Fruit fly (Drosophila melanogaster) whole organism: ENCODE data around the gene CG3702.

ENCODE experiments used
- CG8478 ChIP-seq: fragments of >200 bp; optimal IDR thresholded peaks from 2 replicates; lab custom pipeline; 2018; ENCODE audit warnings: inconsistent platforms
- Dll ChIP-seq: fragments of >200 bp; optimal IDR thresholded peaks from 2 replicates; lab custom pipeline; 2017
- EcR ChIP-seq, 2 experiments: fragments of >200 bp; optimal IDR thresholded peaks; 2 replicates each; lab custom pipeline; 2017; ENCODE audit warnings: missing biosample characterization in 2 of 2, missing genetic modification characterization in 2 of 2, missing genetic modification reagents in 2 of 2
- pan ChIP-seq: fragments of >200 bp; optimal IDR thresholded peaks from 2 replicates; lab custom pipeline; 2017
- psq ChIP-seq: fragments of >200 bp; optimal IDR thresholded peaks from 2 replicates; lab custom pipeline; 2017
- usp ChIP-seq: fragments of >200 bp; optimal IDR thresholded peaks from 2 replicates; lab custom pipeline; 2017; ENCODE audit warnings: missing biosample characterization, missing genetic modification characterization, mixed read lengths

Gene CG3702

dm6 chr2L:4226792-4227191 is at the start of gene CG3702:
CG3702 (minus strand) TSS chr2L:4227097.
- TF ChIP-seq pan (lab: Kevin White, UChicago) (no peak), CG8478 (no peak), EcR (GFP tag; optimal IDR thresholded peaks at IDR 0.05; lab: Kevin White, UChicago) (no peak), psq (lab: Kevin White, UChicago) (no peak), Dll (lab: Kevin White, UChicago) (no peak), usp (GFP tag; lab: Kevin White, UChicago) (no peak)

DNA sequence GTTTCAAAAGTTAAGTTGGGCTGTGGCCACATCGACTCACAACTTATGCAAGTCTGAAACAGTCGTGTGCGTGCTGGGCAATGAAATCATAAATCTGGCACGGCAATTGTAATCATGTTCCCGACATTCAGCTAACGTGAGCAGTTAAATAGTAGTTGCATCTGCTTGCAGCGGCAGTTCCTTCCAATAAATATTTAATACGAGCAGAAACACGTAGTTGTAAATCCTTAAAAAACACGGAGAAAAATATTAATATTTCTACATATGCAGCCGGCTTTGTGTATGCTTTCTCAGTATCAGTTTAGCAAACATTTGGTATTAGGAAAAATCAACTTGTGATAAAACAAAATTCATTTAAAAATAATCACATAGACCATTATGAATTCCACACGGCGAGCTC is 30.4 kb upstream of the CG3702 start, which contains the start of gene CG15425:
Gene CG15425 (plus strand): TSS at position 301 of the 400 bp plus-strand sequence.
- TF ChIP-seq usp (GFP tag; lab: Kevin White, UChicago) (no peak), pan (lab: Kevin White, UChicago) (no peak), Dll (lab: Kevin White, UChicago) (no peak), psq (lab: Kevin White, UChicago) (no peak), CG8478 (no peak), EcR (GFP tag; optimal IDR thresholded peaks at IDR 0.05; lab: Kevin White, UChicago) (no peak)

DNA sequence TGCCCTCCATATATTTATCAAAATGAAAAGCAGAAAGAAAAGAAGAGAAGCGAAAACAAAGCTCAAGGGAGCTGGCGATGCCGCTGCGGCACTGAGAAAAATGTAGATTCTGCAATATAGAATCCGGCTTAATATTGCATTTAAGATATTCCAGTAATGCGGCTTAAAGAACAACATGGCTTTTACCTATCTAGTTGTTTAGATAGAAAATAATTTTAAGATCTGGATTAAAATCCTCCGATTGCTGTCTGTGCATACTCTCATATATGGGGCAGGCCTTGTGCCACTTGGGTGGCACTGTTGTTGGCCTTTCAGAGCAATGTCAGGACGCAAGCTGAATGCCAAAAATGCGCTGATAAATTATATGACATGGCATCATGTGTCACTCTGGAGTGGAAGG is 28.0 kb upstream of the CG3702 start:
- TF ChIP-seq EcR (GFP tag; optimal IDR thresholded peaks at IDR 0.05; lab: Kevin White, UChicago), result no peak
- TF ChIP-seq pan (lab: Kevin White, UChicago), result no peak
- no peak for TF ChIP-seq psq (lab: Kevin White, UChicago)
- no peak for TF ChIP-seq Dll (lab: Kevin White, UChicago)
- TF ChIP-seq CG8478, result no peak
- no peak for TF ChIP-seq usp (GFP tag; lab: Kevin White, UChicago)

DNA sequence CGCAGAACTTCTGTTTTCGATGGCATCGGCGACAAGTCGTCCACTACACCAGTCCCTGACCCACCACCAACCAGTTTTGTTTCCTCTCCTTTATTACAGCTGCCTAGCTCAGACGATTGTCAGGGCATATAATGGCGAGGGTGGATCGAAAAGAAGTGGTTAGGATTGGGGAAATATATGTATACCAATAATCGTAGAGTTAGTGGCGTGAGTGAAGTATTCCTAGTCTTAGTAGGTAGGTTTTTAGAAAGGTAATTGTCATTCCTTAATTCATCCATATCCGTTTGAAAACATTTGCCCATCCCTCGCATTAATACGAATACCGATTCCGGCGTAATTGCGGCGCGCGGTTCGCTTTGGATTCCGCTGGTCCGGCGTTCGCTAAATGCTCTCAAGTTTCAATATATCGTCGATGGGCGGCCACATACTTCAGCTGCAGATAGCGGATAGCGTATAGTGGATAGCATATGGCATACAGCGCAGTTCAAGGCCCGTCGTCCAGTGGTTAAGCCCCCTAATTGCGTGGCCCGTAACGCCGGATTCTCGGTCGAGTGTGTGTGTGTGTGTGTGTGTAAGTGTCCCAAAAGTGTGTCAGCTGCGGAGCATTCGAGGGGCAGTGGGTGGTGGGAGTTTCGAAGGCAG is 26.1 kb upstream of the CG3702 start:
- TF ChIP-seq CG8478 (no peak), usp (GFP tag; lab: Kevin White, UChicago) (no peak), pan (lab: Kevin White, UChicago) (no peak), psq (lab: Kevin White, UChicago) (no peak), Dll (lab: Kevin White, UChicago) (no peak), EcR (GFP tag; optimal IDR thresholded peaks at IDR 0.05; lab: Kevin White, UChicago) (no peak)

dm6 chr2L:4248314-4248713 is 21.4 kb upstream of the CG3702 start:
- TF ChIP-seq usp (GFP tag; lab: Kevin White, UChicago) (no peak), psq (lab: Kevin White, UChicago) (no peak), pan (lab: Kevin White, UChicago) (no peak), EcR (GFP tag; optimal IDR thresholded peaks at IDR 0.05; lab: Kevin White, UChicago) (no peak), Dll (lab: Kevin White, UChicago) (no peak), CG8478 (no peak)

DNA sequence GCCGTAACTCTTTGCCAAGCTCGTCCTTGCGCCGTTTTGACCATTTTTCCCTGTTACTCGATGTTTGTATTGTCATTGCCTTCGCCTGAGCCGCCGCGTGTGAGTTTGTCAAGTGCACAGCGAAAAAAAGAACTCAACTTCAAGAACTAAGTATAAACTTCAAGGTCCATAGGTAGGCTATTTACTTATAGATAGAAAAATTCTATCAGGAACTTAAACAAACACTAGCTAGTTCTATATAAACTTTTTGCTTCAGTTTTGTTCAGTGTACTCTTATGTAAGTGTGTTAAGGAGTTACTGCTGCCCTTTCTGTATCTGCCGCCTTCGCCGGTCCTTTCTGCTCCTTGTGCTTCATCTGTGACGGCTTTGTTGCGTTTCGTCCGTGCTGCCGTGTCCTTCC is 19.5 kb upstream of the CG3702 start:
- TF ChIP-seq Dll (lab: Kevin White, UChicago) (no peak), usp (GFP tag; lab: Kevin White, UChicago) (no peak), CG8478 (no peak), EcR (GFP tag; optimal IDR thresholded peaks at IDR 0.05; lab: Kevin White, UChicago) (no peak), pan (lab: Kevin White, UChicago) (no peak), psq (lab: Kevin White, UChicago) (no peak)

DNA sequence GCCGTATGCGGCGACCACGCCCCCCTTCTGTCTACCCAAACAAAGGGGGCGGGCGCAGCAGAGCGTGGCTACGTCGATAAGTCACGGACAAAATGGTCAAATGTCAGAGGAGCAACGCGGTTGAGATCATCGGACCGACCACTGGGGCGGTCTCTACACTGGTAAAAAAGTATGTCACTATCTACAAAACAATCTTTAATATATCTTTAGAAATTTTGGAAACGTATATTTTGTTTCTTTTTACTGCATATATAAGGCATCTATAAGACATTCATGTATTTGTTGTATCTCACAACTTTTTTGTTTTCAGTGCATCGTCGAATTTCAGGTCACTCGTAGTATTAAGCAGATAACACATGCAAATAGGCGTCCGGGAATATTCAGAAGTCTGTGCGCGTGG is 14.6 kb upstream of the CG3702 start:
- TF ChIP-seq EcR (GFP tag; optimal IDR thresholded peaks at IDR 0.05; lab: Kevin White, UChicago), result no peak
- TF ChIP-seq psq (lab: Kevin White, UChicago), result no peak
- TF ChIP-seq usp (GFP tag; lab: Kevin White, UChicago), result no peak
- no peak for TF ChIP-seq pan (lab: Kevin White, UChicago)
- TF ChIP-seq CG8478, result no peak
- no peak for TF ChIP-seq Dll (lab: Kevin White, UChicago)

DNA sequence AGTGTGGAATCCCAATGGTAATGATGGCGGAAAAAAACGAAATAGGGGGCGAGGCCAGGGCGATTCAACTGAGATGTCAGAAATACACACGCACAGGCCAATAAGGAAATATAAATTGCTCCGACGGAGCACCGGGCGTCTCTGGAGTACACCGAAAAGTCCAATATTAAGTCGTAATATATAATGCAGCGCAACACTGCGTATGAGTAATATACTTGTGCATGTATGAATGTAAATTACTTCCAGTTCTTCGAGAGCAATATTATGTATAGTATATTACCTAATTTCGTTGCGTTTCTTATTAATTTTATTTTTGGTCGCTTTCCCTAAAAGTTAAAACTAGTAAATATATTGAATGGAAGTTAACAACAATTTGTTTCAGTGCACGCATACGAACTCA is 3.7 kb upstream of the CG3702 start:
- no peak for TF ChIP-seq CG8478
- TF ChIP-seq Dll (lab: Kevin White, UChicago), result no peak
- TF ChIP-seq pan (lab: Kevin White, UChicago), result no peak
- no peak for TF ChIP-seq psq (lab: Kevin White, UChicago)
- no peak for TF ChIP-seq EcR (GFP tag; optimal IDR thresholded peaks at IDR 0.05; lab: Kevin White, UChicago)

DNA sequence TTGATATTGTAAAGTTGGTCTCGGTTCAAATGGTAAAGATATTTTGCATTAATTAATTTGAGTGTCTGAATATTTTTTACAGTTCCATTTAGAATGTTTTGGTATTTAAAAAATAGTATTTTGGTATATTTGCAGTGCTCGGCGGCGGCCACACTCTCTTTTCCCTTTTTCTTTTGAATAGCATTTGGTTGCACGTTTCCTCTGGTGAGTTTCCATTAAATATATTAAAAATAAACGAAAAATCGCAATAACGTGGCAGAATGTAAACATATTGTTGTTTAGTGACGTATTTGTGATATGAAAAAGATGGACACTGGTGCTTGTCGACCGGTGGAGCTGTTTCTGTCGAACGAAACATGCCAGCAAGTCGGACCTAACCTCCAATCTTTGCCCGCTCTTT is 649 bp upstream of the CG3702 start, which contains the start of gene RpL40:
Gene RpL40 (plus strand): TSS at position 154 of the 400 bp plus-strand sequence.
- no peak for TF ChIP-seq pan (lab: Kevin White, UChicago)
- TF ChIP-seq CG8478, result no peak
- TF ChIP-seq psq (lab: Kevin White, UChicago), result no peak
- TF ChIP-seq Dll (lab: Kevin White, UChicago), result no peak

DNA sequence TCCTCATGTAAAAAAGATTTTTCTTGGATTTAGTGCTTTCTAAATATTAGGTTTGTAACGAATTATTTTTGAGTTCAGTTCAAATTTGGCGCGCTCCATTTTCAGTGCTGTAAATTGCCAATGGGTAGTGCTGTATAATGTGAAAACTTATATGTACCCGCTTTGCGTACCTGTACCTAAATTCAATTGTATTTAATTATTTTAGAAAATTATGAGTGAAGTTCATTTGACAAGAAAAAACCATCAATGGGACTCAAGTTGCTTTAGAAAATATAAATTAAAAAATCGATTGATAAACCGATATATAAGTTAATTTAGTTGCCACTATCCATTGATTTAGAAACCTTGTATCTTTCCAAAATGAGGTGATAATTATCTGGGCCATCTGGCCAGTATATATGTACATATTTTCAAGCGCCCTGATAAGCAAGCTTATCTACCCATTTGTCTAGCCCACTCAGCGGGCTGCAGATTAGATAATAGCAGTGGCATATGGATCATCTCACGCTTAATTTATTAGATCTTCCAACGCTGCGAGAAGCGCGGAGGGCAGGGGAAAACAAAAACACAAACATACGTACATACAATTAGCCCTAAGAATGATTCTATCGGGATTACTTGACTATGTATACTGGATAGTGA is 2.6 kb downstream of the CG3702 start:
- TF ChIP-seq psq (lab: Kevin White, UChicago), result no peak
- no peak for TF ChIP-seq usp (GFP tag; lab: Kevin White, UChicago)
- no peak for TF ChIP-seq Dll (lab: Kevin White, UChicago)
- TF ChIP-seq EcR (GFP tag; optimal IDR thresholded peaks at IDR 0.05; lab: Kevin White, UChicago), result no peak
- no peak for TF ChIP-seq pan (lab: Kevin White, UChicago)
- no peak for TF ChIP-seq CG8478

- TF ChIP-seq usp (GFP tag; lab: Kevin White, UChicago) (no peak), Dll (lab: Kevin White, UChicago) (no peak), CG8478 (no peak), psq (lab: Kevin White, UChicago) (no peak), pan (lab: Kevin White, UChicago) (no peak), EcR (GFP tag; optimal IDR thresholded peaks at IDR 0.05; lab: Kevin White, UChicago) (no peak)
Measured at dm6 chr2L:4222921-4223279, 4.0 kb downstream of the CG3702 start.
